Worm (Caenorhabditis elegans) whole organism, late embryonic: ENCODE measurements around the gene ccch-5.

Experiments
- ama-1 ChIP-seq: fragments of 150-350 bp; optimal IDR thresholded peaks from 2 replicates; lab custom pipeline; 2014
- pqm-1 ChIP-seq: sonication (generic microtip); optimal IDR thresholded peaks from 2 replicates; lab custom pipeline; 2016; ENCODE audit warnings: missing genetic modification characterization, missing compliant biosample characterization

DNA sequence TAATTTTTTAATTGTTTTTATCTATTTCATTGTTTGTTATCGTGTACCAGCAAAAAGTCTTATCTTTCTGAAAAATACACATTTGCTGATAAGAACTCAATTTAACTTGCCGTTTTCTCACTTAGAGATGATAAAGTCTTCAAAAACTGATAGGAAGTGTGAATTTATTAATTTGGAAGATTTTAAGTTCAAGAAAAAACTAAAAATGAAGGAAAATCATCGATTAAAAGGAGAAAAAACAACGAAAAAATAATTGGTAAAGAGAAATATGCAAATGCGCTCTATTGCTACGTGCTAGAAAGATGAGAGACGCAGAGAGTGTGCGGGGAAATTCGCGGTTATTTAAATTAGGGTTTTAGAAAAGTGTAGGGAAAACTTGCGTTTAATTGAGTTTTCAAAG lies 40.0 kb downstream of the ccch-5 start:
- TF ChIP-seq pqm-1 (tag; lab: Kevin White, UChicago) (no peak), ama-1 (lab: Kevin White, UChicago) (no peak)
